Worm (Caenorhabditis elegans) whole organism, early embryonic: ENCODE data around the gene fipr-17.

Experiments
- aly-1 ChIP-seq: sonication (generic microtip); optimal IDR thresholded peaks from 2 replicates; lab custom pipeline; 2016; ENCODE audit warnings: missing genetic modification characterization, missing compliant biosample characterization
- ama-1 ChIP-seq: fragments of 150-350 bp; optimal IDR thresholded peaks from 2 replicates; lab custom pipeline; 2014
- ceh-13 ChIP-seq: fragments of 200-800 bp; sonication (Bioruptor generic); optimal IDR thresholded peaks from 2 replicates; lab custom pipeline; 2018; ENCODE audit warnings: mild to moderate bottlenecking, missing genetic modification characterization, missing compliant biosample characterization
- ets-7 ChIP-seq: sonication (generic microtip); optimal IDR thresholded peaks from 2 replicates; lab custom pipeline; 2016; ENCODE audit warnings: missing genotype, missing genetic modification characterization, missing compliant biosample characterization
- flt-1 ChIP-seq: fragments of 200-800 bp; sonication (Bioruptor generic); IDR thresholded peaks from 2 replicates; pipeline ENCODE4 v1.3.6; 2022; ENCODE audit warnings: missing genetic modification characterization, missing compliant biosample characterization
- hmbx-1 ChIP-seq: sonication (generic microtip); optimal IDR thresholded peaks from 2 replicates; lab custom pipeline; 2016; ENCODE audit warnings: mild to moderate bottlenecking, missing genetic modification characterization, missing compliant biosample characterization
- hnd-1 ChIP-seq: sonication (generic microtip); optimal IDR thresholded peaks from 2 replicates; lab custom pipeline; 2016; ENCODE audit warnings: missing genetic modification characterization, missing compliant biosample characterization
- scrt-1 ChIP-seq: fragments of 200-800 bp; sonication (Bioruptor generic); IDR thresholded peaks from 2 replicates; pipeline ENCODE4 v1.3.6; 2022; ENCODE audit warnings: missing genetic modification characterization, missing compliant biosample characterization
- sea-1 ChIP-seq: fragments of 200-800 bp; sonication (Bioruptor generic); conservative IDR thresholded peaks from 2 replicates; pipeline ENCODE4 v1.3.6; 2022; ENCODE audit warnings: missing genetic modification characterization, missing compliant biosample characterization
- tbx-11 ChIP-seq: fragments of 200-800 bp; sonication (Bioruptor generic); IDR thresholded peaks from 2 replicates; pipeline ENCODE4 v1.3.6; 2022; ENCODE audit warnings: missing genetic modification characterization, missing compliant biosample characterization
- tbx-37 ChIP-seq: fragments of 200-800 bp; sonication (Bioruptor generic); conservative IDR thresholded peaks from 2 replicates; pipeline ENCODE4 v1.3.6; 2022; ENCODE audit warnings: missing genetic modification reagents, missing genetic modification characterization, missing compliant biosample characterization
- tra-4 ChIP-seq: sonication (generic microtip); optimal IDR thresholded peaks from 2 replicates; lab custom pipeline; 2017; ENCODE audit warnings: missing genetic modification characterization, missing compliant biosample characterization

- no peak for TF ChIP-seq ama-1 (lab: Kevin White, UChicago)
- no peak for TF ChIP-seq hmbx-1 (tag; lab: Kevin White, UChicago)
- no peak for TF ChIP-seq tbx-37 (GFP tag; lab: Robert Waterston, UW)
- no peak for TF ChIP-seq flt-1 (GFP tag; lab: Robert Waterston, UW)
- no peak for TF ChIP-seq ceh-13 (GFP tag; lab: Kevin White, UChicago)
- no peak for TF ChIP-seq hnd-1
- TF ChIP-seq tra-4: no peak
- TF ChIP-seq aly-1 (tag; lab: Kevin White, UChicago): no peak
- TF ChIP-seq ets-7 (tag; lab: Kevin White, UChicago): no peak
- no peak for TF ChIP-seq sea-1
- TF ChIP-seq scrt-1 (GFP tag; lab: Robert Waterston, UW): no peak
- no peak for TF ChIP-seq tbx-11 (GFP tag; lab: Robert Waterston, UW)
These were observed 46.2 kb upstream of the fipr-17 start for ce11 chrIII:11053603-11054002.
